Worm (Caenorhabditis elegans) whole organism, late embryonic: ENCODE results near the gene pipp-4P.

Experiments
- ceh-24 ChIP-seq: sonication (generic microtip); optimal IDR thresholded peaks from 2 replicates; lab custom pipeline; 2016; ENCODE audit warnings: mild to moderate bottlenecking, missing genetic modification characterization, missing compliant biosample characterization
- lin-11 ChIP-seq: fragments of 200-800 bp; sonication (Bioruptor generic); optimal IDR thresholded peaks from 2 replicates; lab custom pipeline; 2018; ENCODE audit warnings: mild to moderate bottlenecking, missing genetic modification characterization, missing compliant biosample characterization

- no peak for TF ChIP-seq lin-11 (tag; lab: Kevin White, UChicago)
- no peak for TF ChIP-seq ceh-24 (tag; lab: Kevin White, UChicago)
Observed at ce11 chrIII:2869033-2869432, 50.0 kb downstream of the pipp-4P start.
